Worm (Caenorhabditis elegans): ENCODE measurements around the gene C13F10.7.

C13F10.7 gene

DNA sequence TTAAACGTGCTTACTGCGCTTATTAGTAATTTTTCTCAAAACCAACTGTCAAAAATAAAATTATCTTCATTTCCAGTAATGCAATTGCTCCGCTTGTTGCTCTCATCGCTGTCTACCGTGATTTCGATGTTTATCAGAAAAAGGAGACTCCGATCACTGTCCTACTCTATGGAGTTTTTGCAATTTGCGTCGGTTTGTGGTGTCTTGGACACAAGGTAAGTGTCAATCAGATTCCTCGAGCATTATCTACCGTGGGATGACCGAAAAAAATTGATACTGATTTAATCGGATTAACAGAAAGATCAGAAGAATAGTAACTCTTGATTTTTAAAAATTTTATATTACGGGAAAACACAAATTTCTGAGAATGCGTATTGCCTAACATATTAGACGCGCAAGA, 35.8 kb downstream of the C13F10.7 start:
- TF ChIP-seq nhr-80 (tag; optimal IDR thresholded peaks at IDR 0.05): peak; percentile 55
- no peak for TF ChIP-seq F33H1.4 (GFP tag; IDR thresholded peaks at IDR 0.05)

DNA sequence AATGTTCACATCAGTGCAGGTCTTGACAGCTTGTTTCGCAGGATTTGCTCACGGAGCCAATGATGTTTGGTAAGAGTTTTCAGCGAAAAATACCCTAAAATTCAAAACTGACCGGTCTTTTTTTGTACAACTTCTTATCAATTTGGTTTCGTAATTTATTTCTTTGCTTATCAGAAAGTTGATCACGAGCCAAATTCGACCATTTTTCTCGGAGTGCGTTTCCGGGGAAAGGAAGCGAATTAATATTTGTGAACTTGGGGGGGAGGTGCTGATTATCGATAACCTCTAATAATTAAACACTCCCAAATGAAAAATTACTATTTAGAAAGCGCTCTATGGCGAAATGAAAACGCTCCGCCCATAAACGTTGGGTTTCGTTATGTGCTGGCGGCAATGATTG, 36.5 kb downstream of the C13F10.7 start:
- TF ChIP-seq ceh-79 (tag; optimal IDR thresholded peaks at IDR 0.05) (no peak), nhr-80 (tag; optimal IDR thresholded peaks at IDR 0.05) (peak; percentile 68), cebp-1 (GFP tag; IDR thresholded peaks at IDR 0.05) (no peak), cebp-1 (tag; optimal IDR thresholded peaks at IDR 0.05) (peak; percentile 49)

DNA sequence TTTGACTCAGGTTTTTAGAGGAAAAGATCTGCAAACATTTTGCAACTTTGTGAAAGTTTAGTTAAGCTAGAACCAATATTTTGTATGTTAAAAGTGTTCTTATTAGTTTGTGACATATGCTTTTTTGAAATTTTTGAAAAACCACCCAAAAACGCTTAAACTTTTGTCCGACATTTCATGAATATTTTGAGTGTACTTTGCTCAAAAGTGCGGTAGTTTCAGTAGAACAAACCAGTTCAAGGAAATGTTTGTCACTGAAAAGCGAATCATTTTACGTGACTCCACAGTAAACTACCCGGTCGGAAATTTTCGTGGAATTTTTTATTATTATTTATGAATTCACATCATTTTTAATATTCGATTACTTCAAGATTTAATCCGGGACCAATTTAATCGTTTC, 38.5 kb downstream of the C13F10.7 start, which contains the start of gene pitr-5:
pitr-5 (plus strand) TSS at position 301 of the 400 bp plus-strand sequence.
- TF ChIP-seq rec-8 (tag; optimal IDR thresholded peaks at IDR 0.05) (no peak), pbrm-1 (GFP tag; IDR thresholded peaks at IDR 0.05) (no peak), nfya-2 (GFP tag; IDR thresholded peaks at IDR 0.05) (no peak), snpc-4 (GFP tag; optimal IDR thresholded peaks at IDR 0.05) (no peak), snpc-4 (tag; optimal IDR thresholded peaks at IDR 0.05) (no peak), madf-8 (GFP tag; conservative IDR thresholded peaks at IDR 0.05) (no peak), rpc-1 (optimal IDR thresholded peaks at IDR 0.05) (no peak), rpc-1 (tag; optimal IDR thresholded peaks at IDR 0.05) (no peak), F49E8.2 (tag; optimal IDR thresholded peaks at IDR 0.05; ENCODE audit: insufficient read depth) (no peak), F37B4.10 (GFP tag; IDR thresholded peaks at IDR 0.05) (no peak), lag-1 (GFP tag; IDR thresholded peaks at IDR 0.05) (no peak)

DNA sequence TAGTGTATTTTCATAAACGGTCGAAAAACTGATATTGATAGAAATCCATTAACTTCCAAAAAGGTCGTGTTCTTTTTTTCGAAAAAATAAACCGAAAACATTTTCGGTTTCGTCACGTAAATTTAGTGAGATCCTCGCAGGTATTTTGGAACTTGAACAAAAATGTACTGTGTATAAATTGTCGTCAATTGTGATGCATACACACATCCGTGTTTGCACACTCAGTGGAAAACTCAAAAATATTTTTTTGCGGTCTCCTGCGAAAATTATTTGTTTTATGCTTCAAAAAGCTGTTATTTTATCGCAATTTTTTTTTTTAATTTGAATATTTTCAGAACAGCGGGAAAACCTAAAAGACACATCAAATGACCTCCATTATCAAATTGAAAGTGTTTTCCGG, 44.2 kb downstream of the C13F10.7 start, which contains the start of gene cpsf-2:
cpsf-2 (plus strand) TSS at position 330 of the 400 bp plus-strand sequence.
- TF ChIP-seq F39B2.1 (GFP tag; IDR thresholded peaks at IDR 0.05) (no peak), efl-1 (GFP tag; optimal IDR thresholded peaks at IDR 0.05) (peak; percentile 3)

DNA sequence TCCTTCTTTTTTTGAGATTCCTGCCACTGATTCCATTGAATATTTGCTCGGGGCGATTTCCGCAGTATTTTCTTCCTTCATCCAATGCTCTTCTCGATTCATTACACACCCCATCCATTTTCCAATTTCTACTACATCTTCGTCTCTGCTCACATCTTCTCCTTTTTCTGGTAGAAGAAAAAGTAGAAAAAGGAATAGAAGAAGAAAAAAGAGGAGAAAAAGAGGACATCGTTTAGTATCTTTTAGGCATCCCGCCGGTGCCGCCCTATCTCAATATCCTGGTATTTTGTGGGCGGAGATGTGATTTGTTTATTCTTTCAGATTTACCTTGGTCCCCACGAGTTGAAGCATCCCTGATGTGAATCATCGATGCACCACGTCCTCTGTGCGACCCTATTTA, 47.9 kb downstream of the C13F10.7 start, which contains the start of gene lgc-39:
lgc-39 (plus strand) TSS at position 301 of the 400 bp plus-strand sequence.
- TF ChIP-seq nhr-120 (GFP tag; IDR thresholded peaks at IDR 0.05): no peak
- no peak for TF ChIP-seq ceh-79 (tag; optimal IDR thresholded peaks at IDR 0.05)
- no peak for TF ChIP-seq ZK185.1 (tag; optimal IDR thresholded peaks at IDR 0.05; ENCODE audit: poor library complexity, severe bottlenecking)
- TF ChIP-seq attf-6 (GFP tag; IDR thresholded peaks at IDR 0.05): no peak
- no peak for TF ChIP-seq ets-4 (GFP tag; optimal IDR thresholded peaks at IDR 0.05)
- TF ChIP-seq nfyb-1 (GFP tag; IDR thresholded peaks at IDR 0.05): no peak

Measured in whole organism, young adult.